Fruit fly (Drosophila melanogaster): ENCODE data around the gene Cad96Ca.

Gene Cad96Ca

dm6 chr3R:25215123-25215522, 7.0 kb upstream of the Cad96Ca start, which contains the start of gene Saysd1 (continued):
- TF ChIP-seq CG10462 (GFP tag; optimal IDR thresholded peaks at IDR 0.05) = no peak
- TF ChIP-seq CG3065 (GFP tag; optimal IDR thresholded peaks at IDR 0.05) = no peak
- peak; percentile 6 for TF ChIP-seq CG2120 (GFP tag; optimal IDR thresholded peaks at IDR 0.05)
- no peak for TF ChIP-seq Trl (optimal IDR thresholded peaks at IDR 0.05)
- TF ChIP-seq Trl (GFP tag; optimal IDR thresholded peaks at IDR 0.05) = peak; percentile 11
- no peak for TF ChIP-seq ATbp (GFP tag; optimal IDR thresholded peaks at IDR 0.05)
- TF ChIP-seq HmgZ (tag; optimal IDR thresholded peaks at IDR 0.05) = peak; percentile 31
- no peak for TF ChIP-seq dan (GFP tag; IDR thresholded peaks at IDR 0.05)
- TF ChIP-seq CG15601 (tag; optimal IDR thresholded peaks at IDR 0.05) = no peak
- TF ChIP-seq CG6854 (GFP tag; optimal IDR thresholded peaks at IDR 0.05) = no peak
- TF ChIP-seq CG31441 (GFP tag; IDR thresholded peaks at IDR 0.05) = peak; percentile 21; the same call in 1 of the 2 replicates
- peak; percentile 45 for TF ChIP-seq CG17359 (tag; optimal IDR thresholded peaks at IDR 0.05)
- TF ChIP-seq CG32767 (GFP tag; IDR thresholded peaks at IDR 0.05) = no peak
- no peak for TF ChIP-seq CG13775 (GFP tag; optimal IDR thresholded peaks at IDR 0.05)
- no peak for TF ChIP-seq dmrt11E (tag; optimal IDR thresholded peaks at IDR 0.05)
- no peak for TF ChIP-seq CG9817 (tag; optimal IDR thresholded peaks at IDR 0.05)
- no peak for TF ChIP-seq sisA (GFP tag; IDR thresholded peaks at IDR 0.05)
- no peak for TF ChIP-seq CG2712 (tag; optimal IDR thresholded peaks at IDR 0.05)
- no peak for TF ChIP-seq Lhr (GFP tag; optimal IDR thresholded peaks at IDR 0.05)
- peak; percentile 12 for TF ChIP-seq nerfin-1 (tag; optimal IDR thresholded peaks at IDR 0.05)
- no peak for TF ChIP-seq Taf1 (GFP tag; IDR thresholded peaks at IDR 0.05)
- TF ChIP-seq CG4282 (GFP tag; optimal IDR thresholded peaks at IDR 0.05) = no peak
- no peak for TF ChIP-seq ken (GFP tag; IDR thresholded peaks at IDR 0.05)
- TF ChIP-seq br (optimal IDR thresholded peaks at IDR 0.05) = no peak
- peak; percentile 81 for TF ChIP-seq tna (GFP tag; IDR thresholded peaks at IDR 0.05; ENCODE audit: partially characterized antibody)
- no peak for TF ChIP-seq pho (GFP tag; optimal IDR thresholded peaks at IDR 0.05)
- TF ChIP-seq CG17328 (GFP tag; IDR thresholded peaks at IDR 0.05) = no peak
- TF ChIP-seq CG8478 (optimal IDR thresholded peaks at IDR 0.05) = no peak
- no peak for TF ChIP-seq z (GFP tag; IDR thresholded peaks at IDR 0.05)
- peak; percentile 90 for TF ChIP-seq HLH4C (GFP tag; IDR thresholded peaks at IDR 0.05; ENCODE audit: partially characterized antibody)
- TF ChIP-seq lbe (GFP tag; optimal IDR thresholded peaks at IDR 0.05) = peak; percentile 26
- peak; percentile 29; the same call in 1 of the 2 replicates for TF ChIP-seq CG42726 (GFP tag; IDR thresholded peaks at IDR 0.05; ENCODE audit: partially characterized antibody)
- TF ChIP-seq CG8388 (GFP tag; optimal IDR thresholded peaks at IDR 0.05) = no peak
- no peak for TF ChIP-seq pfk (GFP tag; optimal IDR thresholded peaks at IDR 0.05)
- TF ChIP-seq CG16863 (GFP tag; optimal IDR thresholded peaks at IDR 0.05) = no peak
- peak; percentile 71 for TF ChIP-seq grau (tag; optimal IDR thresholded peaks at IDR 0.05)
- no peak for TF ChIP-seq CG1602 (GFP tag; optimal IDR thresholded peaks at IDR 0.05)
- TF ChIP-seq CG6654 (GFP tag; optimal IDR thresholded peaks at IDR 0.05) = no peak
- TF ChIP-seq ind (GFP tag; optimal IDR thresholded peaks at IDR 0.05) = peak; percentile 31
- TF ChIP-seq CG15514 (GFP tag; optimal IDR thresholded peaks at IDR 0.05) = peak; percentile 38
- TF ChIP-seq cg (GFP tag; optimal IDR thresholded peaks at IDR 0.05) = no peak
- TF ChIP-seq Drgx (GFP tag; IDR thresholded peaks at IDR 0.05) = no peak
- TF ChIP-seq CG1603 (tag; optimal IDR thresholded peaks at IDR 0.05) = peak; percentile 37
- no peak for TF ChIP-seq caup (GFP tag; optimal IDR thresholded peaks at IDR 0.05; ENCODE audit: severe bottlenecking)
- TF ChIP-seq Ssrp (tag; optimal IDR thresholded peaks at IDR 0.05) = no peak
- no peak for TF ChIP-seq CG11560 (tag; IDR thresholded peaks at IDR 0.05)
- TF ChIP-seq dmrt99B (tag; optimal IDR thresholded peaks at IDR 0.05) = no peak
- no peak for TF ChIP-seq zen (tag; optimal IDR thresholded peaks at IDR 0.05)
- peak; percentile 32 for TF ChIP-seq CG18599 (GFP tag; optimal IDR thresholded peaks at IDR 0.05)
- TF ChIP-seq lmd (GFP tag; IDR thresholded peaks at IDR 0.05) = peak; percentile 50; the same call in 1 of the 2 replicates
- TF ChIP-seq CG12744 (GFP tag; optimal IDR thresholded peaks at IDR 0.05) = no peak
- no peak for TF ChIP-seq Usf (GFP tag; optimal IDR thresholded peaks at IDR 0.05)
